Fruit fly (Drosophila melanogaster) whole organism, embryonic: ENCODE data around the gene CG7601.

Source experiments
- Asciz ChIP-seq: fragments of 200-800 bp; sonication (Bioruptor generic); optimal IDR thresholded peaks from 2 replicates; lab custom pipeline; 2017; ENCODE audit warnings: missing biosample characterization, mild to moderate bottlenecking, missing genetic modification characterization, missing genetic modification reagents
- BtbVII ChIP-seq: fragments of 200-800 bp; sonication (Bioruptor generic); optimal IDR thresholded peaks from 3 replicates; lab custom pipeline; 2017; ENCODE audit warnings: missing biosample characterization, mild to moderate bottlenecking, missing genetic modification characterization
- CG10209 ChIP-seq: fragments of 200-800 bp; sonication (Bioruptor generic); optimal IDR thresholded peaks from 3 replicates; lab custom pipeline; 2017; ENCODE audit warnings: missing biosample characterization, mild to moderate bottlenecking, missing genetic modification characterization, missing genetic modification reagents
- CG1024 ChIP-seq: fragments of 200-800 bp; sonication (Bioruptor generic); IDR thresholded peaks from 2 replicates; pipeline ENCODE4 v1.3.6; 2022; ENCODE audit warnings: missing biosample characterization, missing genetic modification characterization
- CG10462 ChIP-seq: fragments of 200-800 bp; sonication (Bioruptor generic); optimal IDR thresholded peaks from 2 replicates; lab custom pipeline; 2016; ENCODE audit warnings: missing biosample characterization, missing genetic modification characterization
- CG12104 ChIP-seq: fragments of 200-800 bp; sonication (Bioruptor generic); optimal IDR thresholded peaks from 3 replicates; lab custom pipeline; 2016; ENCODE audit warnings: missing biosample characterization, missing genetic modification characterization
- CG12769 ChIP-seq: fragments of 200-800 bp; sonication (Bioruptor generic); optimal IDR thresholded peaks from 2 replicates; lab custom pipeline; 2019; ENCODE audit warnings: missing biosample characterization, mild to moderate bottlenecking, missing genetic modification characterization, moderate library complexity
- CG13424 ChIP-seq: fragments of 200-800 bp; sonication (Bioruptor generic); optimal IDR thresholded peaks from 2 replicates; lab custom pipeline; 2019; ENCODE audit warnings: missing biosample characterization, mild to moderate bottlenecking, missing genetic modification characterization, moderate library complexity
- CG15269 ChIP-seq: fragments of 200-800 bp; sonication (Bioruptor generic); optimal IDR thresholded peaks from 2 replicates; lab custom pipeline; 2018; ENCODE audit warnings: missing biosample characterization, mild to moderate bottlenecking, missing genetic modification characterization, moderate library complexity
- CG15479 ChIP-seq: fragments of 200-800 bp; sonication (Bioruptor generic); optimal IDR thresholded peaks from 3 replicates; lab custom pipeline; 2019; ENCODE audit warnings: missing biosample characterization, mild to moderate bottlenecking, missing genetic modification characterization, moderate library complexity
- CG18011 ChIP-seq: fragments of 200-800 bp; sonication (Bioruptor generic); optimal IDR thresholded peaks from 2 replicates; lab custom pipeline; 2017; ENCODE audit warnings: missing biosample characterization, missing genetic modification characterization, mild to moderate bottlenecking, moderate library complexity, missing genotype
- CG18764 ChIP-seq: fragments of 200-800 bp; sonication (Bioruptor generic); optimal IDR thresholded peaks from 3 replicates; lab custom pipeline; 2016; ENCODE audit warnings: missing biosample characterization, missing genetic modification characterization
- CG2199 ChIP-seq: fragments of 200-800 bp; sonication (Bioruptor generic); IDR thresholded peaks from 3 replicates; pipeline ENCODE4 v1.3.6; 2022; ENCODE audit warnings: missing biosample characterization, missing genetic modification characterization
- CG30020 ChIP-seq: fragments of 200-800 bp; optimal IDR thresholded peaks from 2 replicates; lab custom pipeline; 2019; ENCODE audit warnings: missing biosample characterization, mild to moderate bottlenecking, missing genetic modification characterization, moderate library complexity
- CG30403 ChIP-seq: fragments of 200-800 bp; sonication (Bioruptor generic); optimal IDR thresholded peaks from 3 replicates; lab custom pipeline; 2016; ENCODE audit warnings: missing biosample characterization, missing genetic modification characterization
- CG3281 ChIP-seq: fragments of 200-800 bp; sonication (Bioruptor generic); optimal IDR thresholded peaks from 3 replicates; lab custom pipeline; 2017; ENCODE audit warnings: missing biosample characterization, mild to moderate bottlenecking, missing genetic modification characterization
- CG4360 ChIP-seq: fragments of 200-800 bp; sonication (Bioruptor generic); IDR thresholded peaks from 2 replicates; pipeline ENCODE4 v1.3.6; 2022; ENCODE audit warnings: missing biosample characterization, missing genetic modification characterization
- CG43689 ChIP-seq: fragments of 200-800 bp; sonication (Bioruptor generic); IDR thresholded peaks from 2 replicates; pipeline ENCODE4 v1.3.6; 2022; ENCODE audit warnings: missing biosample characterization, missing genetic modification characterization
- CG8359 ChIP-seq: fragments of 200-800 bp; sonication (Bioruptor generic); optimal IDR thresholded peaks from 2 replicates; lab custom pipeline; 2017; ENCODE audit warnings: missing biosample characterization, mild to moderate bottlenecking, missing genetic modification characterization, borderline replicate concordance
- CG8944 ChIP-seq: fragments of 200-800 bp; sonication (Bioruptor generic); optimal IDR thresholded peaks from 3 replicates; lab custom pipeline; 2016; ENCODE audit warnings: missing biosample characterization, missing genetic modification characterization
- E2f1 ChIP-seq: fragments of 200-800 bp; sonication (Bioruptor generic); IDR thresholded peaks from 2 replicates; pipeline ENCODE4 v1.3.6; 2022; ENCODE audit warnings: missing biosample characterization, missing genetic modification characterization
- E2f2 ChIP-seq: fragments of 200-800 bp; sonication (Bioruptor generic); IDR thresholded peaks from 2 replicates; pipeline ENCODE4 v1.3.6; 2022; ENCODE audit warnings: missing biosample characterization, missing genetic modification characterization
- Kr ChIP-seq: fragments of 200-800 bp; sonication (Bioruptor generic); optimal IDR thresholded peaks from 2 replicates; lab custom pipeline; 2017; ENCODE audit warnings: missing biosample characterization, mild to moderate bottlenecking, missing genetic modification characterization
- Med ChIP-seq: fragments of 200-800 bp; sonication (Bioruptor generic); peaks from one replicate; lab custom pipeline; 2016; ENCODE audit warnings: missing biosample characterization, missing genetic modification characterization, mild to moderate bottlenecking, inconsistent platforms, moderate library complexity
- Oli ChIP-seq: fragments of 200-800 bp; sonication (Bioruptor generic); optimal IDR thresholded peaks from 2 replicates; lab custom pipeline; 2018; ENCODE audit warnings: missing biosample characterization, mild to moderate bottlenecking, missing genetic modification characterization, moderate library complexity
- Rx ChIP-seq: fragments of 200-800 bp; sonication (Bioruptor generic); IDR thresholded peaks from 2 replicates; pipeline ENCODE4 v1.3.6; 2022; ENCODE audit warnings: missing biosample characterization, missing genetic modification characterization
- Ssrp ChIP-seq: fragments of 200-800 bp; sonication (Bioruptor generic); optimal IDR thresholded peaks from 2 replicates; lab custom pipeline; 2018; ENCODE audit warnings: missing biosample characterization, mild to moderate bottlenecking, missing genetic modification characterization, moderate library complexity
- Xbp1 ChIP-seq: fragments of 200-800 bp; sonication (Bioruptor generic); optimal IDR thresholded peaks from 3 replicates; lab custom pipeline; 2016; ENCODE audit warnings: missing biosample characterization, mild to moderate bottlenecking, missing genetic modification characterization
- ap ChIP-seq: fragments of 200-800 bp; sonication (Bioruptor generic); IDR thresholded peaks from 2 replicates; pipeline ENCODE4 v1.3.6; 2022; ENCODE audit warnings: missing biosample characterization, missing genetic modification characterization
- croc ChIP-seq: fragments of 200-800 bp; sonication (Bioruptor generic); conservative IDR thresholded peaks from 3 replicates; pipeline ENCODE4 v1.3.6; 2022; ENCODE audit warnings: missing biosample characterization, missing genetic modification characterization
- en ChIP-seq: fragments of 200-800 bp; sonication (Bioruptor generic); optimal IDR thresholded peaks from 2 replicates; lab custom pipeline; 2016; ENCODE audit warnings: missing biosample characterization, missing genetic modification characterization
- eve ChIP-seq, 2 experiments: fragments of >200 bp; optimal IDR thresholded peaks; 2 replicates each; lab custom pipeline; 2017; ENCODE audit warnings: missing biosample characterization in 2 of 2, missing genetic modification characterization in 2 of 2
- fd96Cb ChIP-seq: fragments of 200-800 bp; sonication (Bioruptor generic); optimal IDR thresholded peaks from 2 replicates; lab custom pipeline; 2018; ENCODE audit warnings: missing biosample characterization, mild to moderate bottlenecking, missing genetic modification characterization, moderate library complexity
- jigr1 ChIP-seq: fragments of 200-800 bp; sonication (Bioruptor generic); IDR thresholded peaks from 3 replicates; pipeline ENCODE4 v1.3.6; 2022; ENCODE audit warnings: missing biosample characterization, missing genetic modification characterization
- ken ChIP-seq: fragments of 200-800 bp; sonication (Bioruptor generic); IDR thresholded peaks from 3 replicates; pipeline ENCODE4 v1.3.6; 2022; ENCODE audit warnings: missing biosample characterization, missing genetic modification characterization
- klu ChIP-seq: fragments of 200-800 bp; sonication (Bioruptor generic); IDR thresholded peaks from 2 replicates; pipeline ENCODE4 v1.3.6; 2022; ENCODE audit warnings: missing biosample characterization, missing genetic modification characterization
- lbe ChIP-seq: fragments of 200-800 bp; sonication (Bioruptor generic); optimal IDR thresholded peaks from 2 replicates; lab custom pipeline; 2016; ENCODE audit warnings: missing biosample characterization, mild to moderate bottlenecking, missing genetic modification characterization
- maf-S ChIP-seq: fragments of 200-800 bp; sonication (Bioruptor generic); optimal IDR thresholded peaks from 2 replicates; lab custom pipeline; 2016; ENCODE audit warnings: missing biosample characterization, missing genetic modification characterization
- nmo ChIP-seq: fragments of 200-800 bp; sonication (Bioruptor generic); optimal IDR thresholded peaks from 2 replicates; lab custom pipeline; 2018; ENCODE audit warnings: missing biosample characterization, mild to moderate bottlenecking, missing genetic modification characterization, moderate library complexity
- odd ChIP-seq: fragments of 200-800 bp; sonication (Bioruptor generic); optimal IDR thresholded peaks from 2 replicates; lab custom pipeline; 2017; ENCODE audit warnings: missing biosample characterization, mild to moderate bottlenecking, missing genetic modification characterization
- peb ChIP-seq: fragments of 200-800 bp; sonication (Bioruptor generic); IDR thresholded peaks from 2 replicates; pipeline ENCODE4 v1.3.6; 2022; ENCODE audit warnings: missing biosample characterization, missing genetic modification characterization
- schlank ChIP-seq: fragments of 200-800 bp; sonication (Bioruptor generic); optimal IDR thresholded peaks from 2 replicates; lab custom pipeline; 2018; ENCODE audit warnings: missing biosample characterization, mild to moderate bottlenecking, missing genetic modification characterization
- slbo ChIP-seq: fragments of 200-800 bp; sonication (Bioruptor generic); IDR thresholded peaks from 2 replicates; pipeline ENCODE4 v1.3.6; 2022; ENCODE audit warnings: missing biosample characterization, missing genetic modification characterization
- slou ChIP-seq: fragments of 200-800 bp; sonication (Bioruptor generic); optimal IDR thresholded peaks from 3 replicates; lab custom pipeline; 2016; ENCODE audit warnings: missing biosample characterization, missing genetic modification characterization
- sna ChIP-seq: fragments of 200-800 bp; sonication (Bioruptor generic); IDR thresholded peaks from 2 replicates; pipeline ENCODE4 v1.3.6; 2022; ENCODE audit warnings: missing biosample characterization, missing genetic modification characterization; ENCODE audit not compliant: partially characterized antibody
- ssp ChIP-seq: fragments of 200-800 bp; sonication (Bioruptor generic); IDR thresholded peaks from 2 replicates; pipeline ENCODE4 v1.3.6; 2022; ENCODE audit warnings: missing biosample characterization, missing genetic modification characterization
- stc ChIP-seq: fragments of 200-800 bp; sonication (Bioruptor generic); IDR thresholded peaks from 2 replicates; pipeline ENCODE4 v1.3.6; 2022; ENCODE audit warnings: missing biosample characterization, missing genetic modification characterization
- tio ChIP-seq: fragments of 200-800 bp; sonication (Bioruptor generic); optimal IDR thresholded peaks from 2 replicates; lab custom pipeline; 2017; ENCODE audit warnings: missing biosample characterization, missing genetic modification characterization, inconsistent platforms
- tup ChIP-seq: fragments of 200-800 bp; sonication (Bioruptor generic); optimal IDR thresholded peaks from 2 replicates; lab custom pipeline; 2016; ENCODE audit warnings: missing biosample characterization, mild to moderate bottlenecking, missing genetic modification characterization, moderate library complexity
- zen ChIP-seq: fragments of 200-800 bp; sonication (Bioruptor generic); optimal IDR thresholded peaks from 3 replicates; lab custom pipeline; 2018; ENCODE audit warnings: missing biosample characterization, mild to moderate bottlenecking, missing genetic modification characterization, moderate library complexity
- zfh1 ChIP-seq: fragments of 200-800 bp; sonication (Bioruptor generic); IDR thresholded peaks from 3 replicates; pipeline ENCODE4 v1.3.6; 2022; ENCODE audit warnings: missing biosample characterization, missing genetic modification characterization

The CG7601 gene

dm6 chr3R:29755248-29755647, 18.7 kb upstream of the CG7601 start (continued):
- TF ChIP-seq CG18011 (GFP tag; lab: Kevin White, UChicago) (no peak), klu (GFP tag; lab: Robert Waterston, UW) (no peak), E2f1 (no peak), stc (GFP tag; lab: Robert Waterston, UW) (0 out of 2 replicates have a peak, but pooled peaks have one; percentile 27), tup (GFP tag; lab: Kevin White, UChicago) (no peak), CG10462 (no peak), tio (GFP tag; lab: Kevin White, UChicago) (no peak), Xbp1 (GFP tag; lab: Kevin White, UChicago) (peak; percentile 31), CG15269 (tag; lab: Kevin White, UChicago) (no peak), nmo (GFP tag; lab: Kevin White, UChicago) (no peak), Asciz (GFP tag; lab: Kevin White, UChicago) (no peak), en (GFP tag; lab: Kevin White, UChicago) (no peak), maf-S (no peak), CG2199 (GFP tag; lab: Robert Waterston, UW) (no peak), zen (tag; lab: Kevin White, UChicago) (no peak), lbe (GFP tag; lab: Kevin White, UChicago) (no peak), Med (peak; percentile 55), CG30403 (peak; percentile 12), CG4360 (GFP tag; lab: Robert Waterston, UW) (no peak), CG8944 (GFP tag; lab: Kevin White, UChicago) (no peak), Ssrp (tag; lab: Kevin White, UChicago) (peak; percentile 11), jigr1 (0 out of 3 replicates have a peak, but pooled peaks have one; percentile 30), peb (no peak), CG1024 (GFP tag; lab: Robert Waterston, UW) (no peak), ap (GFP tag; lab: Robert Waterston, UW) (0 out of 2 replicates have a peak, but pooled peaks have one; percentile 11), CG8359 (GFP tag; lab: Kevin White, UChicago) (no peak), CG18764 (no peak), ssp (GFP tag; lab: Robert Waterston, UW) (no peak), CG12769 (no peak), croc (no peak; the same call in 2 of the 3 replicates), ken (GFP tag; lab: Robert Waterston, UW) (peak; percentile 63; the same call in 2 of the 3 replicates), CG12104 (GFP tag; lab: Kevin White, UChicago) (no peak), eve (GFP tag; optimal IDR thresholded peaks at IDR 0.05; lab: Kevin White, UChicago) (no peak), CG30020 (tag; lab: Kevin White, UChicago) (no peak), sna (GFP tag; lab: Robert Waterston, UW) (no peak), slbo (GFP tag; lab: Robert Waterston, UW) (peak; percentile 46), odd (no peak), CG3281 (GFP tag; lab: Kevin White, UChicago) (no peak), fd96Cb (peak; percentile 1), CG10209 (peak; percentile 7), Kr (no peak), CG13424 (tag; lab: Kevin White, UChicago) (peak; percentile 30), E2f2 (no peak), zfh1 (GFP tag; lab: Robert Waterston, UW) (peak; percentile 59; the same call in 2 of the 3 replicates), CG43689 (no peak), Rx (GFP tag; lab: Robert Waterston, UW) (peak; percentile 56; the same call in 1 of the 2 replicates), schlank (no peak), slou (no peak), Oli (tag; lab: Kevin White, UChicago) (peak; percentile 18), BtbVII (no peak), CG15479 (GFP tag; lab: Kevin White, UChicago) (no peak)
